Worm (Caenorhabditis elegans) whole organism, midembryonic: ENCODE measurements around the gene sra-12.
"Not testable (repeated sequence)": the region's sequence is repeated elsewhere in the genome, so short reads cannot be mapped to it uniquely, and the experiment has no call there.

ENCODE experiments used
- T22C8.4 ChIP-seq: fragments of 200-800 bp; sonication (Bioruptor generic); IDR thresholded peaks from 2 replicates; pipeline ENCODE4 v1.3.6; 2022; ENCODE audit warnings: missing genetic modification characterization, missing compliant biosample characterization
- cog-1 ChIP-seq: sonication (generic microtip); optimal IDR thresholded peaks from 2 replicates; lab custom pipeline; 2016; ENCODE audit warnings: missing genetic modification characterization, missing compliant biosample characterization
- flt-1 ChIP-seq: fragments of 200-800 bp; sonication (Bioruptor generic); IDR thresholded peaks from 2 replicates; pipeline ENCODE4 v1.3.6; 2022; ENCODE audit warnings: missing genetic modification characterization, missing compliant biosample characterization
- klf-2 ChIP-seq: fragments of 200-800 bp; sonication (Bioruptor generic); conservative IDR thresholded peaks from 2 replicates; pipeline ENCODE4 v1.3.6; 2022; ENCODE audit warnings: missing genetic modification reagents, missing genetic modification characterization, missing compliant biosample characterization
- med-1 ChIP-seq: sonication (generic microtip); optimal IDR thresholded peaks from 2 replicates; lab custom pipeline; 2017; ENCODE audit warnings: missing genetic modification characterization, mild to moderate bottlenecking, missing compliant biosample characterization, antibody characterized with exemption, missing genetic modification reagents; ENCODE audit not compliant: insufficient read depth
- ref-1 ChIP-seq: fragments of 200-800 bp; sonication (Bioruptor generic); conservative IDR thresholded peaks from 2 replicates; pipeline ENCODE4 v1.3.6; 2022; ENCODE audit warnings: missing genetic modification reagents, missing genetic modification characterization, missing compliant biosample characterization
- tab-1 ChIP-seq: fragments of 200-800 bp; sonication (Bioruptor generic); IDR thresholded peaks from 2 replicates; pipeline ENCODE4 v1.3.6; 2022; ENCODE audit warnings: missing genetic modification characterization, missing compliant biosample characterization
- ztf-23 ChIP-seq: fragments of 200-800 bp; sonication (Bioruptor generic); IDR thresholded peaks from 2 replicates; pipeline ENCODE4 v1.3.6; 2022; ENCODE audit warnings: missing genetic modification reagents, missing genetic modification characterization, missing compliant biosample characterization
- ztf-29 ChIP-seq: fragments of 200-800 bp; sonication (Bioruptor generic); IDR thresholded peaks from 2 replicates; pipeline ENCODE4 v1.3.6; 2022; ENCODE audit warnings: missing genetic modification reagents, missing genetic modification characterization, missing compliant biosample characterization

The sra-12 gene

DNA sequence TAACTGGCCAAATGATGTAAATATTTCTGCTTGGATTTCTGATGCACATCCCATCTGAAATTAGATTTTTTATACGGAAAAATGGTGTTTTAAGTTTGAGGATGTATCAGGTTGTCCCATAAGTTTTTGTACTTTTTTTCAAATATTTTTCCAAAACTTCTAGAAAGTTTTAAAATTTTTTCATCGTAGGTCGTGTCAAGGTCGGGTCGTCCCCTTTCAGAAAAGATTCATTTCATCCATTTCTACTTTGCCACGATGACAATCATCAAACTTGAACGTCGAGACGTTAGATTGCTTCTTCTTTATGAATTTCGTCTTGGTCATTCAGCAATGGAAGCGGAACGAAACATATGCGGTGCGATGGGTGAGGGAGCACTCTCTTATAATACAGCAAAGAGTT lies at the start of gene sra-12:
sra-12 (minus strand) TSS at position 101 of the 400 bp plus-strand sequence.
- not testable (repeated sequence) for TF ChIP-seq tab-1; T22C8.4 (GFP tag; lab: Robert Waterston, UW); ztf-23 (GFP tag; lab: Robert Waterston, UW)

DNA sequence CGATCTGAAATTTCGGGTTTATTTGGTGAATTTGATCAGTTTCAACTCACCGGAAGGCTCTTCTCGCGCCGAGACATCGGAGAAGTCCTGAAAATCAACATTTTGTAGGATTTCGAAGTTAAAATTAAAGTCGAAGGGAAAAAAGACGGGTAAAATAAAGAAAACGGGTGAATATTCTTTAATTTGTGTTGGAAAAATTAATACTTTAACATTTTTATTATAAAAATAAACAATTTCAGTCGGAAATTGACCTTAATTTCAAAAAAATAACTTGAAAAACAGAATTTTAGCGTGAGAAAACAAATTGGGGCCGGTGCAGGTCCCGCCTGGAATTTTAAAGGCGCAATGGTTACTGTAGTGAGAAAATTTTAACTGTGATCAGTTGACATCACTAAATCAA lies 48.8 kb upstream of the sra-12 start, which contains the start of gene nos-1:
nos-1 (minus strand) TSS at position 101 of the 400 bp plus-strand sequence.
- no peak for TF ChIP-seq ztf-29 (GFP tag; lab: Robert Waterston, UW)
- no peak for TF ChIP-seq cog-1 (tag; lab: Kevin White, UChicago)
- TF ChIP-seq tab-1, result no peak
- TF ChIP-seq klf-2 (GFP tag; lab: Robert Waterston, UW), result no peak
- TF ChIP-seq flt-1 (GFP tag; lab: Robert Waterston, UW), result no peak
- no peak for TF ChIP-seq ref-1 (GFP tag; lab: Robert Waterston, UW)
- TF ChIP-seq T22C8.4 (GFP tag; lab: Robert Waterston, UW), result no peak
- no peak for TF ChIP-seq ztf-23 (GFP tag; lab: Robert Waterston, UW)
- no peak for TF ChIP-seq med-1 (GFP tag; lab: Kevin White, UChicago)

DNA sequence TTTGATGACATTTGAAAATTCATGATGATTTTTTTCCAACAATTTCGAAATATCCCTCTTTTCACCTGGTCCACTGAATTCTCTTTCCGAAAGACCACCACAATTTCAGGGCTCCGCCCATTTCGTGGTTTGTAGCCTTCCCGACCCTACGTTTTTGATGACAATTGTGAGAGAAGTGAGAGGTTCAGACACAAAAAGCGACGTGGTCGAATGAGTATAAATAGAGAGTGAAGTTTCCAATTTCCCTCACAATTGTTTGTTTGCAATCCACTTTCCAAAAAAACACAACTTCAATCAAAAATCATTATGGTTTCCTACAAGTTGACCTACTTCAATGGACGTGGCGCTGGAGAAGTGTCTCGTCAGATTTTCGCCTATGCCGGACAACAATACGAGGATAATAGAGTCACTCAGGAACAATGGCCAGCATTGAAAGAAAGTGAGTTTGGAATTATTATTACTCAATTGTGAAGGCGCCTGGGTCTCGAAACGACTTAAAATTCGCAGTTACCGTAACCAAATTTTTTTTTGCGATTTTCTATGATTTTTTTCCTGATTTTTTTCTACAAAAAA lies 45.9 kb upstream of the sra-12 start, which contains the start of gene gst-5:
gst-5 (plus strand) TSS at position 246 of the 573 bp plus-strand sequence.
- TF ChIP-seq ztf-23 (GFP tag; lab: Robert Waterston, UW), result no peak
- TF ChIP-seq ztf-29 (GFP tag; lab: Robert Waterston, UW), result no peak
- no peak for TF ChIP-seq klf-2 (GFP tag; lab: Robert Waterston, UW)
- TF ChIP-seq flt-1 (GFP tag; lab: Robert Waterston, UW), result no peak
- no peak for TF ChIP-seq med-1 (GFP tag; lab: Kevin White, UChicago)
- no peak for TF ChIP-seq ref-1 (GFP tag; lab: Robert Waterston, UW)
- no peak for TF ChIP-seq cog-1 (tag; lab: Kevin White, UChicago)
- no peak for TF ChIP-seq T22C8.4 (GFP tag; lab: Robert Waterston, UW)
- TF ChIP-seq tab-1, result no peak

DNA sequence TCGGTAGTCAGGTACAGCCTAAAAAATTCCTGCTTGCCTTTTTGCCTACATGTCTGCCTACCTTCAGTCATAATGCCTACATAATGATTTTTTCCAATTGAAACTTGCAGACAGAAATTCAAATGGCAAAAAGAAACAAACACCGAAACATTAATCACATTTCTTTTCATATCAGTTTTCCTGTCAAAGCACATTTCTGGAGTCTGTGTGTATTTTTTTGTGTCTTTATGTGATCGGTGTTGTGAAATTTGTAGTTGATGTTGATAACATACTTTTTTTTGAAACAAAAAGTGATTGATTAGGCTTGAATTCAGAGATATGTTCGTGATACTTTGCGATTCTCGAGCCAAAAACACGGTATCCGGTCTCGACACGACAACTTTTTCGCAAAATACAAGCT lies 45.1 kb upstream of the sra-12 start:
- no peak for TF ChIP-seq ztf-23 (GFP tag; lab: Robert Waterston, UW)
- no peak for TF ChIP-seq ref-1 (GFP tag; lab: Robert Waterston, UW)
- TF ChIP-seq T22C8.4 (GFP tag; lab: Robert Waterston, UW), result no peak
- TF ChIP-seq tab-1, result no peak
- no peak for TF ChIP-seq med-1 (GFP tag; lab: Kevin White, UChicago)
- TF ChIP-seq flt-1 (GFP tag; lab: Robert Waterston, UW), result no peak
- TF ChIP-seq ztf-29 (GFP tag; lab: Robert Waterston, UW), result no peak
- TF ChIP-seq klf-2 (GFP tag; lab: Robert Waterston, UW), result no peak
- no peak for TF ChIP-seq cog-1 (tag; lab: Kevin White, UChicago)

DNA sequence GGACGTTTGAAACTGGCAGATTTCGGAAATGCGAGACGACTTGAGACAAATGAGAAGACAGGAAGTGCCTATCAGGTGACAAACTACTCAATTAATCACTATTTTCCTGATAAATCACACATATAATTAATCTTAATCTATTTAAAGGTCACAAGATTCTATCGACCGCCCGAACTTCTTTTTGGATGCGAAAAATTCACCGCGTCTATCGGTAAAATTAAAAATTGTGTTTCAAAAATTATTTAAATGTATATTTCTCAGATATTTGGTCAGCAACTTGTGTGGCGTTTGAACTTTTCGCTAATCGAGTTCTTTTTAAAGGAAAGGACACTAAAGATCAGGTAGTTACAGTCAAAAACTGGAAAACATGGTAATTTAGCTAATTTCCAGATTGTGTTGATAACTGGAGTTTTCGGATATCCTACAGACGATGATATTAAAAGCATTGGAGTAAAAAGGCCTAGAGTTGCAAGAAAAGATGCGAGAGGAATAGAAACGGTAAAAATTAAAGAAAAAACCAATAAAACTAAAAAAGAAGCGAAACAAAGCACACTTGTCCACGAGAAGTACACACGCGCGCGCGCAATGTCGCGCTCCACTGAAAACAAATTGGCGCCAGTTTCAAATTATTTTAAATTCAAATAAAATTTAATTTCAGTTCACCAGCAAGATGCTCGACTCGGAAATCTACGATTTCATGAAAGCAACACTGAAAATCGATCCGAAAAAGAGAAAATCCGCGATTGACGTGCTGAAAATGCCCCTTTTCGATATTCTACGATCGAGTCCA lies 44.2 kb upstream of the sra-12 start:
- no peak for TF ChIP-seq cog-1 (tag; lab: Kevin White, UChicago)

DNA sequence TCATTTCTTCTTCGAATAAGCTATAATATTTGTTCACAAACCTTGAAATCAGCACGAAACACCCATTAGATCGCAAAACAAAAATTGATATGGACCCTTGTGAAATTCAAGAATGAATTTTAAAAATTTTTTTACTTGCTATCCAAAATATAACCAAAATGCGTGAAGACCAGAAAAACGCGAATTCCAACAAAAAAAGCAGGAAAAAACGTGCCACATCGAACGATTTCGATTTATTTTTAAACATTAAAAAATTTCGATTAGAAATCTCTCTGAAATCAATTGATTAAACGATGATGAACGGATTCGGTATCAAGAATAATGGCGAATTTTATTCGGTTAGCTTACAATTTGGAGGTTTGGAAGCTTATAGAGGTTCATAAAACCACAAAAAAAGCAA lies 43.0 kb upstream of the sra-12 start, which contains the start of the genes tceb-3 and gskl-1:
tceb-3 (minus strand) TSS at position 101 of the 400 bp plus-strand sequence.
gskl-1 (plus strand) TSS at position 243 of the 400 bp plus-strand sequence.
- no peak for TF ChIP-seq med-1 (GFP tag; lab: Kevin White, UChicago)
- no peak for TF ChIP-seq klf-2 (GFP tag; lab: Robert Waterston, UW)
- no peak for TF ChIP-seq cog-1 (tag; lab: Kevin White, UChicago)
- no peak for TF ChIP-seq ztf-29 (GFP tag; lab: Robert Waterston, UW)
- TF ChIP-seq ztf-23 (GFP tag; lab: Robert Waterston, UW), result no peak
- no peak for TF ChIP-seq T22C8.4 (GFP tag; lab: Robert Waterston, UW)
- TF ChIP-seq flt-1 (GFP tag; lab: Robert Waterston, UW), result no peak

DNA sequence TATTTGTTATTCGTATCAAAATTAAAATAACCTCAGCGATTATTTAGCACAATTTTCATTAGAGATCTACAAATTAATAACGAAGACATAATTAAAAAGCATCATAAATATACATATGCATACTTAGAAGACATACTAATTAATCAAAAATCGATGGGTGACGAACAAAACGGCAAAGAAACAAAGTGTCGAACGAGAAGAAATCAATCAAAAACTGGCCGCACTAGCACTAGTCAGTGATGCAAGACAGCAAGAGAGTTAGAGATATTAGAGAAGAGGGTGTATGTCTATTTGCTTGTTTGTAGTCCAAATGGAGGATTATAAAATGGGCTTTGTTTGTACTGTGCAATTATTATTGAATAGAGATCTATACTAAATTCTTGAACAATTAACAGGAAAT lies 42.6 kb upstream of the sra-12 start:
- TF ChIP-seq ztf-23 (GFP tag; lab: Robert Waterston, UW) (no peak), T22C8.4 (GFP tag; lab: Robert Waterston, UW) (no peak), tab-1 (no peak), klf-2 (GFP tag; lab: Robert Waterston, UW) (no peak), ztf-29 (GFP tag; lab: Robert Waterston, UW) (no peak), ref-1 (GFP tag; lab: Robert Waterston, UW) (no peak), cog-1 (tag; lab: Kevin White, UChicago) (no peak), med-1 (GFP tag; lab: Kevin White, UChicago) (no peak)

DNA sequence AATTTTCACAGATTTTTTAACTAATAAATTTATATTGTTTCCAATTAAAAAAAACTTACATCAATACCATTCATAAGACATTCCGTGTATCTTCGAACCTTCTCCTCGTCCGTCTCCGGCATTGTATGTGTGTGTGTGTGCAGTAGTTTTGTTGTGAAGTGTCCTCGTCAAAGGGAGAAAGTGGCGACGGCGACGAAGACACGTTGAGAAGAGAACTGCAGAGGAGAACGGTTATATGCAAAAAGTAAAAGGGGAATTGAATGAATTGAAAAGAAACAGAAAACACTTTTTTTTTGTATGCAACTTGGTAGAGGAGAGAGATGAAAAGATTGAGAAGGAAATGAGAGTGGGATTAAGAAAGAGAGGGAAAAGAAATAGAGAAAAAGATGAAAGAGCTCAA lies 41.2 kb upstream of the sra-12 start:
- TF ChIP-seq med-1 (GFP tag; lab: Kevin White, UChicago), result no peak
- TF ChIP-seq ref-1 (GFP tag; lab: Robert Waterston, UW), result no peak
- no peak for TF ChIP-seq T22C8.4 (GFP tag; lab: Robert Waterston, UW)
- no peak for TF ChIP-seq flt-1 (GFP tag; lab: Robert Waterston, UW)
- no peak for TF ChIP-seq klf-2 (GFP tag; lab: Robert Waterston, UW)
- TF ChIP-seq cog-1 (tag; lab: Kevin White, UChicago), result no peak
- no peak for TF ChIP-seq tab-1
- TF ChIP-seq ztf-23 (GFP tag; lab: Robert Waterston, UW), result no peak
- TF ChIP-seq ztf-29 (GFP tag; lab: Robert Waterston, UW), result no peak

DNA sequence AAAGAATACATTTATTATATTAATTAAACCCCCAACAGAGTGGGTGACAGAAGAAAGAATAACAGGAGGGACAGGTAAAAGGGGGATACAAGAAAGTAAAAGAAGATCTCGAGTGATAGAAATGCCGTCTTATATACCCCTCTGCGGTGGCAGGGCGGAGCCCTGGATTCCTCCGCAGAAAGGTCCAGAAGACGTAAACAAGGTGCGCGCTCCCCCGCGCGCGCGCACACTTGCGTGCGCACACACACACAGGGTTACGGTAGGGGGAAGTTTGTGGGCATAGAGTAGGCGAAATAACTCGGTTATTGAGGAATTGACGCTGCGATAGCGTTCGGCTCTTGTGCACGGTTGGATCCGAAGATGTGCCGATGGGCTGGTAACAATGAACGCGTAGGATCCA lies 37.6 kb upstream of the sra-12 start, which contains the start of gene R03D7.15:
R03D7.15 (plus strand) TSS at position 299 of the 400 bp plus-strand sequence.
- not testable (repeated sequence) for TF ChIP-seq ref-1, flt-1, klf-2 (GFP tag; lab: Robert Waterston, UW)
